Fruit fly (Drosophila melanogaster) whole organism, embryonic: ENCODE results near the gene CG15330.

Source experiments
- Ada2b ChIP-seq: fragments of 200-800 bp; sonication (Bioruptor generic); IDR thresholded peaks from 2 replicates; pipeline ENCODE4 v1.3.6; 2022; ENCODE audit warnings: missing biosample characterization, missing genetic modification characterization
- Asciz ChIP-seq: fragments of 200-800 bp; sonication (Bioruptor generic); optimal IDR thresholded peaks from 2 replicates; lab custom pipeline; 2017; ENCODE audit warnings: missing biosample characterization, mild to moderate bottlenecking, missing genetic modification characterization, missing genetic modification reagents
- CG10431 ChIP-seq: fragments of 200-800 bp; sonication (Bioruptor generic); optimal IDR thresholded peaks from 3 replicates; lab custom pipeline; 2018; ENCODE audit warnings: missing biosample characterization, mild to moderate bottlenecking, missing genetic modification characterization
- CG10565 ChIP-seq: fragments of 200-800 bp; sonication (Bioruptor generic); optimal IDR thresholded peaks from 3 replicates; lab custom pipeline; 2016; ENCODE audit warnings: missing biosample characterization, mild to moderate bottlenecking, missing genetic modification characterization
- CG11085 ChIP-seq: fragments of 200-800 bp; sonication (Bioruptor generic); IDR thresholded peaks from 2 replicates; pipeline ENCODE4 v1.3.6; 2022; ENCODE audit warnings: missing biosample characterization, missing genetic modification characterization
- CG12391 ChIP-seq: fragments of 200-800 bp; sonication (Bioruptor generic); optimal IDR thresholded peaks from 3 replicates; lab custom pipeline; 2018; ENCODE audit warnings: missing biosample characterization, mild to moderate bottlenecking, missing genetic modification characterization, moderate library complexity
- CG12744 ChIP-seq: fragments of 200-800 bp; sonication (Bioruptor generic); optimal IDR thresholded peaks from 2 replicates; lab custom pipeline; 2016; ENCODE audit warnings: missing biosample characterization, missing genetic modification characterization
- CG13624 ChIP-seq: fragments of 200-800 bp; sonication (Bioruptor generic); optimal IDR thresholded peaks from 2 replicates; lab custom pipeline; 2016; ENCODE audit warnings: missing biosample characterization, missing genetic modification characterization
- CG14014 ChIP-seq: fragments of 200-800 bp; sonication (Bioruptor generic); IDR thresholded peaks from 2 replicates; pipeline ENCODE4 v1.3.6; 2022; ENCODE audit warnings: missing biosample characterization, missing genetic modification characterization
- CG15011 ChIP-seq: fragments of 200-800 bp; sonication (Bioruptor generic); optimal IDR thresholded peaks from 3 replicates; lab custom pipeline; 2018; ENCODE audit warnings: missing biosample characterization, mild to moderate bottlenecking, missing genetic modification characterization
- CG15479 ChIP-seq: fragments of 200-800 bp; sonication (Bioruptor generic); optimal IDR thresholded peaks from 3 replicates; lab custom pipeline; 2019; ENCODE audit warnings: missing biosample characterization, mild to moderate bottlenecking, missing genetic modification characterization, moderate library complexity
- CG1792 ChIP-seq: fragments of 200-800 bp; sonication (Bioruptor generic); optimal IDR thresholded peaks from 2 replicates; lab custom pipeline; 2016; ENCODE audit warnings: missing biosample characterization, missing genetic modification characterization
- CG18011 ChIP-seq: fragments of 200-800 bp; sonication (Bioruptor generic); optimal IDR thresholded peaks from 2 replicates; lab custom pipeline; 2017; ENCODE audit warnings: missing biosample characterization, missing genetic modification characterization, mild to moderate bottlenecking, moderate library complexity, missing genotype
- CG18262 ChIP-seq: fragments of 200-800 bp; optimal IDR thresholded peaks from 3 replicates; lab custom pipeline; 2019; ENCODE audit warnings: missing biosample characterization, mild to moderate bottlenecking, missing genetic modification characterization, moderate library complexity
- CG2199 ChIP-seq: fragments of 200-800 bp; sonication (Bioruptor generic); IDR thresholded peaks from 3 replicates; pipeline ENCODE4 v1.3.6; 2022; ENCODE audit warnings: missing biosample characterization, missing genetic modification characterization
- CG2678 ChIP-seq: fragments of 200-800 bp; sonication (Bioruptor generic); optimal IDR thresholded peaks from 3 replicates; lab custom pipeline; 2019; ENCODE audit warnings: missing biosample characterization, mild to moderate bottlenecking, missing genetic modification characterization, moderate library complexity
- CG33557 ChIP-seq: fragments of 200-800 bp; sonication (Bioruptor generic); optimal IDR thresholded peaks from 2 replicates; lab custom pipeline; 2019; ENCODE audit warnings: missing biosample characterization, mild to moderate bottlenecking, missing genetic modification characterization, moderate library complexity
- CG34376 ChIP-seq: fragments of 200-800 bp; sonication (Bioruptor generic); optimal IDR thresholded peaks from 2 replicates; lab custom pipeline; 2018; ENCODE audit warnings: missing biosample characterization, mild to moderate bottlenecking, missing genetic modification characterization
- CG4328 ChIP-seq: fragments of 200-800 bp; sonication (Bioruptor generic); optimal IDR thresholded peaks from 3 replicates; lab custom pipeline; 2017; ENCODE audit warnings: missing biosample characterization, missing genetic modification reagents, missing genetic modification characterization
- CG4360 ChIP-seq: fragments of 200-800 bp; sonication (Bioruptor generic); IDR thresholded peaks from 2 replicates; pipeline ENCODE4 v1.3.6; 2022; ENCODE audit warnings: missing biosample characterization, missing genetic modification characterization
- CG4617 ChIP-seq: fragments of 200-800 bp; sonication (Bioruptor generic); optimal IDR thresholded peaks from 3 replicates; lab custom pipeline; 2016; ENCODE audit warnings: missing biosample characterization, missing genetic modification characterization, borderline replicate concordance
- CG4820 ChIP-seq: fragments of 200-800 bp; sonication (Bioruptor generic); optimal IDR thresholded peaks from 3 replicates; lab custom pipeline; 2016; ENCODE audit warnings: missing biosample characterization, missing genetic modification characterization
- CG6175 ChIP-seq: fragments of 200-800 bp; sonication (Bioruptor generic); IDR thresholded peaks from 3 replicates; pipeline ENCODE4 v1.3.6; 2022; ENCODE audit warnings: missing biosample characterization, missing genetic modification characterization
- CG6765 ChIP-seq: fragments of 200-800 bp; sonication (Bioruptor generic); optimal IDR thresholded peaks from 3 replicates; lab custom pipeline; 2017; ENCODE audit warnings: missing biosample characterization, mild to moderate bottlenecking, missing genetic modification characterization
- CG7556 ChIP-seq: fragments of 200-800 bp; sonication (Bioruptor generic); optimal IDR thresholded peaks from 2 replicates; lab custom pipeline; 2017; ENCODE audit warnings: missing biosample characterization, mild to moderate bottlenecking, missing genetic modification characterization
- CG9932 ChIP-seq: fragments of 200-800 bp; sonication (Bioruptor generic); IDR thresholded peaks from 2 replicates; pipeline ENCODE4 v1.3.6; 2022; ENCODE audit warnings: missing biosample characterization, missing genetic modification characterization
- CoRest ChIP-seq: fragments of 200-800 bp; sonication (Bioruptor generic); optimal IDR thresholded peaks from 3 replicates; lab custom pipeline; 2018; ENCODE audit warnings: missing biosample characterization, mild to moderate bottlenecking, missing genetic modification characterization, moderate library complexity
- Dip2 ChIP-seq: fragments of 200-800 bp; sonication (Bioruptor generic); IDR thresholded peaks from 2 replicates; pipeline ENCODE4 v1.3.6; 2022; ENCODE audit warnings: missing biosample characterization, missing genetic modification characterization
- Dip3 ChIP-seq: fragments of 200-800 bp; sonication (Bioruptor generic); optimal IDR thresholded peaks from 3 replicates; lab custom pipeline; 2016; ENCODE audit warnings: missing biosample characterization, missing genetic modification characterization
- E2f2 ChIP-seq: fragments of 200-800 bp; sonication (Bioruptor generic); IDR thresholded peaks from 2 replicates; pipeline ENCODE4 v1.3.6; 2022; ENCODE audit warnings: missing biosample characterization, missing genetic modification characterization
- Ets97D ChIP-seq: fragments of 200-800 bp; sonication (Bioruptor generic); optimal IDR thresholded peaks from 3 replicates; lab custom pipeline; 2016; ENCODE audit warnings: missing biosample characterization, missing genetic modification characterization
- HLHmδ ChIP-seq: fragments of 200-800 bp; sonication (Bioruptor generic); optimal IDR thresholded peaks from 2 replicates; lab custom pipeline; 2018; ENCODE audit warnings: missing biosample characterization, mild to moderate bottlenecking, missing genetic modification characterization, moderate library complexity
- MBD-R2 ChIP-seq: fragments of 200-800 bp; sonication (Bioruptor generic); IDR thresholded peaks from 2 replicates; pipeline ENCODE4 v1.3.6; 2022; ENCODE audit warnings: missing biosample characterization, missing genetic modification characterization
- NC2α ChIP-seq: fragments of 200-800 bp; sonication (Bioruptor generic); optimal IDR thresholded peaks from 2 replicates; lab custom pipeline; 2016; ENCODE audit warnings: missing biosample characterization, missing genetic modification characterization
- Nf-YC ChIP-seq: fragments of 200-800 bp; optimal IDR thresholded peaks from 3 replicates; lab custom pipeline; 2019; ENCODE audit warnings: missing biosample characterization, mild to moderate bottlenecking, missing genetic modification characterization, moderate library complexity
- ara ChIP-seq: fragments of 200-800 bp; sonication (Bioruptor generic); IDR thresholded peaks from 2 replicates; pipeline ENCODE4 v1.3.6; 2022; ENCODE audit warnings: missing biosample characterization, missing genetic modification characterization
- az2 ChIP-seq: fragments of 200-800 bp; sonication (Bioruptor generic); optimal IDR thresholded peaks from 3 replicates; lab custom pipeline; 2016; ENCODE audit warnings: missing biosample characterization, missing genetic modification characterization
- cg ChIP-seq: fragments of 200-800 bp; sonication (Bioruptor generic); optimal IDR thresholded peaks from 3 replicates; lab custom pipeline; 2019; ENCODE audit warnings: missing biosample characterization, mild to moderate bottlenecking, missing genetic modification characterization, moderate library complexity
- chm ChIP-seq: fragments of 200-800 bp; sonication (Bioruptor generic); IDR thresholded peaks from 2 replicates; pipeline ENCODE4 v1.3.6; 2022; ENCODE audit warnings: missing biosample characterization, missing genetic modification characterization
- dan ChIP-seq: fragments of 200-800 bp; sonication (Bioruptor generic); IDR thresholded peaks from 2 replicates; pipeline ENCODE4 v1.3.6; 2022; ENCODE audit warnings: missing biosample characterization, missing genetic modification characterization
- gce ChIP-seq: fragments of 200-800 bp; sonication (Bioruptor generic); IDR thresholded peaks from 3 replicates; pipeline ENCODE4 v1.3.6; 2022; ENCODE audit warnings: missing biosample characterization, missing genetic modification characterization
- gcm2 ChIP-seq: fragments of 200-800 bp; sonication (Bioruptor generic); optimal IDR thresholded peaks from 2 replicates; lab custom pipeline; 2016; ENCODE audit warnings: missing biosample characterization, missing genetic modification characterization
- insv ChIP-seq, 2 experiments: fragments of 200-800 bp; sonication (Bioruptor generic); optimal IDR thresholded peaks; 3 replicates each; lab custom pipeline; 2016 to 2018; ENCODE audit warnings: missing biosample characterization in 2 of 2, missing genetic modification characterization in 2 of 2
- odd ChIP-seq: fragments of 200-800 bp; sonication (Bioruptor generic); optimal IDR thresholded peaks from 2 replicates; lab custom pipeline; 2017; ENCODE audit warnings: missing biosample characterization, mild to moderate bottlenecking, missing genetic modification characterization
- pfk ChIP-seq: fragments of 200-800 bp; sonication (Bioruptor generic); optimal IDR thresholded peaks from 2 replicates; lab custom pipeline; 2018; ENCODE audit warnings: missing biosample characterization, mild to moderate bottlenecking, missing genetic modification characterization, moderate library complexity
- sr ChIP-seq: fragments of 200-800 bp; sonication (Bioruptor generic); IDR thresholded peaks from 3 replicates; pipeline ENCODE4 v1.3.6; 2022; ENCODE audit warnings: missing biosample characterization, missing genetic modification characterization
- tio ChIP-seq: fragments of 200-800 bp; sonication (Bioruptor generic); optimal IDR thresholded peaks from 2 replicates; lab custom pipeline; 2017; ENCODE audit warnings: missing biosample characterization, missing genetic modification characterization, inconsistent platforms
- tna ChIP-seq: fragments of 200-800 bp; sonication (Bioruptor generic); IDR thresholded peaks from 2 replicates; pipeline ENCODE4 v1.3.6; 2022; ENCODE audit warnings: missing biosample characterization, missing genetic modification characterization; ENCODE audit not compliant: partially characterized antibody
- twi ChIP-seq: fragments of 200-800 bp; optimal IDR thresholded peaks from 2 replicates; lab custom pipeline; 2019; ENCODE audit warnings: missing biosample characterization, mild to moderate bottlenecking, missing genetic modification characterization, moderate library complexity
- vvl ChIP-seq: fragments of 200-800 bp; sonication (Bioruptor generic); IDR thresholded peaks from 2 replicates; pipeline ENCODE4 v1.3.6; 2022; ENCODE audit warnings: missing biosample characterization, missing genetic modification characterization

Gene CG15330

dm6 chrX:7933210-7933915 is 22.5 kb upstream of the CG15330 start, which contains the start of the genes Dhdds and RpS14a (continued):
- TF ChIP-seq CG4820 (GFP tag; lab: Kevin White, UChicago) (peak; percentile 58), pfk (GFP tag; lab: Kevin White, UChicago) (peak; percentile 41), Dip3 (GFP tag; lab: Kevin White, UChicago) (no peak), CG34376 (GFP tag; lab: Kevin White, UChicago) (peak; percentile 82), CG7556 (GFP tag; lab: Kevin White, UChicago) (peak; percentile 51), CG12391 (peak; percentile 63), chm (no peak; the same call in 1 of the 2 replicates), CG6175 (GFP tag; lab: Robert Waterston, UW) (no peak), CG33557 (peak; percentile 63), CG14014 (GFP tag; lab: Robert Waterston, UW) (peak; percentile 10; the same call in 1 of the 2 replicates), Nf-YC (tag; lab: Kevin White, UChicago) (peak; percentile 54), gcm2 (GFP tag; lab: Kevin White, UChicago) (no peak), CG6765 (GFP tag; lab: Kevin White, UChicago) (peak; percentile 57), CG4360 (no peak), twi (tag; lab: Kevin White, UChicago) (peak; percentile 16), CG15479 (GFP tag; lab: Kevin White, UChicago) (no peak), CG10431 (GFP tag; lab: Kevin White, UChicago) (peak; percentile 74), CG4328 (GFP tag; lab: Kevin White, UChicago) (peak; percentile 74), tio (GFP tag; lab: Kevin White, UChicago) (no peak), E2f2 (GFP tag; lab: Robert Waterston, UW) (peak; percentile 58; the same call in 1 of the 2 replicates), CG15011 (peak; percentile 49), CG12744 (no peak), CG4617 (GFP tag; lab: Kevin White, UChicago) (peak; percentile 6), CG18262 (tag; lab: Kevin White, UChicago) (peak; percentile 54), Asciz (peak; percentile 43), insv (GFP tag; optimal IDR thresholded peaks at IDR 0.05; lab: Kevin White, UChicago) (peak in 1 of 2 experiments; percentile 67), Ada2b (GFP tag; lab: Robert Waterston, UW) (no peak), MBD-R2 (GFP tag; lab: Robert Waterston, UW) (peak; percentile 49; the same call in 1 of the 2 replicates), odd (peak; percentile 54), tna (GFP tag; lab: Robert Waterston, UW) (peak; percentile 35; the same call in 1 of the 2 replicates), gce (GFP tag; lab: Robert Waterston, UW) (no peak), CG1792 (GFP tag; lab: Kevin White, UChicago) (no peak), CoRest (tag; lab: Kevin White, UChicago) (peak; percentile 47), sr (GFP tag; lab: Robert Waterston, UW) (no peak), CG11085 (no peak), vvl (GFP tag; lab: Robert Waterston, UW) (peak; percentile 17; the same call in 1 of the 2 replicates), Ets97D (GFP tag; lab: Kevin White, UChicago) (peak; percentile 99), cg (GFP tag; lab: Kevin White, UChicago) (no peak), HLHmδ (GFP tag; lab: Kevin White, UChicago) (peak; percentile 77), Dip2 (GFP tag; lab: Robert Waterston, UW) (no peak), NC2α (peak; percentile 32), CG13624 (peak; percentile 50), ara (GFP tag; lab: Robert Waterston, UW) (no peak), CG18011 (GFP tag; lab: Kevin White, UChicago) (peak; percentile 42), CG2199 (GFP tag; lab: Robert Waterston, UW) (no peak), dan (GFP tag; lab: Robert Waterston, UW) (no peak), CG10565 (GFP tag; lab: Kevin White, UChicago) (no peak), az2 (peak; percentile 17), CG9932 (GFP tag; lab: Robert Waterston, UW) (no peak), CG2678 (tag; lab: Kevin White, UChicago) (no peak)
